Fruit fly (Drosophila melanogaster): ENCODE data around the gene tow.

tow gene

DNA sequence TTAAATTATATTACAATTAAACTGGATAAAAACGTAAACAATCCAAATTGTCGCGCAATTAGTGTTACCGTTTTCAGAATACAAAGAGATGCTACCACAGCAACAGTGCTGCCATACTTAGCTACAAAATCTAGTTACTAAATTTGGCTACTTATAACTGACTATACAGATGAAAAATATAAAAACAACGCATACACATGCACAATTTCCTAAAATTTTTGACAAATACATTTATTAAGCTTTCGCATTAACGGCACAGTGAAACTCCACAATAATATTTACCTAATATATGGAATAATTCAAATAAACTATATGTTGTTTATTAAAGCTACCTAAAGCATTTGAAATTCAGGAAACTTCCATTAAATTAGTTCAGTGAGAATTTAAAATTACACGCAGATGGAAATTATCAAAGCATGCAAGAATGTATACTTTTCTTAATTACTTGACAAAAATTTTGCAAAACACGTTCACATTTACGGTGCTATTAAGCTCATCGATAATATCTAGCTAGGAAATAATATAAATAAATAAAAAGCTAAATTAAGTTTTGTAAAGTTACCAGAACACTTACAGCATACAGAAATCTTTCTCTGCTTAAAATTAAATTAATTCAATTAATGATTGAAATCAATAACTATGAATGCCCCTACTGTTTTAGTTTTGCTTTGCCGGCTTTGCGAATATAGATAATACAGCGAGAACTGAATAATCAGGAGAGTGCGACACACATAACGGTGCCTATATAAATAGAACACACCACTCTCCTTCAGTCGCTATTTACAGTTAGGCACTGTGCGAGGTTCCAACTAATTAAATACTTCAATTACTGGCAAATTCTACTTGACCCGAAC lies 26.5 kb downstream of the tow start, which contains the start of the genes Mis12 and CG9953 (continued):
- no peak for TF ChIP-seq da (GFP tag; optimal IDR thresholded peaks at IDR 0.05)
- no peak for TF ChIP-seq ftz-f1 (GFP tag; optimal IDR thresholded peaks at IDR 0.05)
- no peak for TF ChIP-seq shn (GFP tag; optimal IDR thresholded peaks at IDR 0.05)
- no peak for TF ChIP-seq Bgb (GFP tag; IDR thresholded peaks at IDR 0.05; ENCODE audit: partially characterized antibody)
- TF ChIP-seq dysf (GFP tag; IDR thresholded peaks at IDR 0.05) = peak; percentile 10; the same call in 2 of the 3 replicates
- no peak for TF ChIP-seq CG6813 (GFP tag; optimal IDR thresholded peaks at IDR 0.05)
- TF ChIP-seq H2.0 (GFP tag; IDR thresholded peaks at IDR 0.05) = peak; percentile 21
- no peak for TF ChIP-seq BtbVII (GFP tag; optimal IDR thresholded peaks at IDR 0.05)
- TF ChIP-seq Neu2 (GFP tag; optimal IDR thresholded peaks at IDR 0.05; ENCODE audit: borderline replicate concordance) = no peak
- no peak for TF ChIP-seq CG7271 (tag; optimal IDR thresholded peaks at IDR 0.05)
- TF ChIP-seq CG9932 (GFP tag; IDR thresholded peaks at IDR 0.05) = peak; percentile 36
- TF ChIP-seq Optix (GFP tag; IDR thresholded peaks at IDR 0.05) = no peak
- peak; percentile 69 for TF ChIP-seq CG32532 (GFP tag; IDR thresholded peaks at IDR 0.05)
- TF ChIP-seq CG32767 (GFP tag; IDR thresholded peaks at IDR 0.05) = 0 out of 2 replicates have a peak, but pooled peaks have one; percentile 49
- TF ChIP-seq chn (GFP tag; optimal IDR thresholded peaks at IDR 0.05) = peak; percentile 11
- TF ChIP-seq bab2 (GFP tag; optimal IDR thresholded peaks at IDR 0.05) = no peak
- no peak for TF ChIP-seq D19A (tag; optimal IDR thresholded peaks at IDR 0.05)
- no peak for TF ChIP-seq chif (GFP tag; optimal IDR thresholded peaks at IDR 0.05)
- no peak for TF ChIP-seq CG2202 (tag; optimal IDR thresholded peaks at IDR 0.05)
- peak; percentile 3 for TF ChIP-seq ind (GFP tag; optimal IDR thresholded peaks at IDR 0.05)
- peak; percentile 45 for TF ChIP-seq CG15479 (GFP tag; optimal IDR thresholded peaks at IDR 0.05)
- TF ChIP-seq CG4424 (GFP tag; optimal IDR thresholded peaks at IDR 0.05) = peak; percentile 35
- TF ChIP-seq sug (tag; optimal IDR thresholded peaks at IDR 0.05) = peak; percentile 7
- no peak for TF ChIP-seq CG1832 (GFP tag; optimal IDR thresholded peaks at IDR 0.05)
- TF ChIP-seq Lpt (GFP tag; optimal IDR thresholded peaks at IDR 0.05) = no peak
- peak; percentile 50 for TF ChIP-seq CG13424 (tag; optimal IDR thresholded peaks at IDR 0.05)
- TF ChIP-seq CG9797 (GFP tag; optimal IDR thresholded peaks at IDR 0.05) = peak; percentile 15
- no peak for TF ChIP-seq CG10274 (GFP tag; optimal IDR thresholded peaks at IDR 0.05)
- no peak; the same call in 1 of the 2 replicates for TF ChIP-seq CG31441 (GFP tag; IDR thresholded peaks at IDR 0.05)
- no peak for TF ChIP-seq yki (optimal IDR thresholded peaks at IDR 0.05)
- peak; percentile 24 for TF ChIP-seq tin (GFP tag; optimal IDR thresholded peaks at IDR 0.05)
- TF ChIP-seq CG8290 (GFP tag; optimal IDR thresholded peaks at IDR 0.05) = no peak
- TF ChIP-seq CG8290 (tag; optimal IDR thresholded peaks at IDR 0.05) = no peak
- no peak for TF ChIP-seq CG6272 (GFP tag; IDR thresholded peaks at IDR 0.05)
- TF ChIP-seq CG7357 (GFP tag; IDR thresholded peaks at IDR 0.05) = no peak
- no peak; the same call in 2 of the 3 replicates for TF ChIP-seq ken (GFP tag; IDR thresholded peaks at IDR 0.05)
- no peak for TF ChIP-seq CrebB (tag; optimal IDR thresholded peaks at IDR 0.05)
- no peak for TF ChIP-seq CG4617 (GFP tag; optimal IDR thresholded peaks at IDR 0.05; ENCODE audit: borderline replicate concordance)
- TF ChIP-seq CG10654 (GFP tag; optimal IDR thresholded peaks at IDR 0.05) = peak; percentile 12
- TF ChIP-seq Opbp (GFP tag; IDR thresholded peaks at IDR 0.05; ENCODE audit: partially characterized antibody) = no peak
- no peak for TF ChIP-seq CG2129 (GFP tag; IDR thresholded peaks at IDR 0.05; ENCODE audit: partially characterized antibody)
- TF ChIP-seq CG4328 (GFP tag; optimal IDR thresholded peaks at IDR 0.05) = no peak
- no peak for TF ChIP-seq bbx (GFP tag; IDR thresholded peaks at IDR 0.05; ENCODE audit: partially characterized antibody)
- TF ChIP-seq Ets65A (GFP tag) = no peak
- TF ChIP-seq HLH4C (GFP tag; IDR thresholded peaks at IDR 0.05; ENCODE audit: partially characterized antibody) = no peak
- TF ChIP-seq rib (GFP tag; IDR thresholded peaks at IDR 0.05) = 0 out of 2 replicates have a peak, but pooled peaks have one; percentile 17
- TF ChIP-seq CG11398 (GFP tag; optimal IDR thresholded peaks at IDR 0.05) = no peak
- TF ChIP-seq croc (GFP tag; conservative IDR thresholded peaks at IDR 0.05) = no peak
- no peak for TF ChIP-seq NfI (GFP tag; optimal IDR thresholded peaks at IDR 0.05)
- TF ChIP-seq Hr51 (GFP tag; optimal IDR thresholded peaks at IDR 0.05) = no peak
